Worm (Caenorhabditis elegans) whole organism, L1 larva: ENCODE data around the gene lact-2.

ENCODE experiments used
- aly-2 ChIP-seq: fragments of 150-350 bp; optimal IDR thresholded peaks from 2 replicates; lab custom pipeline; 2014; ENCODE audit warnings: missing biosample characterization, missing genetic modification characterization
- egl-27 ChIP-seq, 2 experiments: fragments of 150-350 bp in 1 of 2; sonication (generic microtip); optimal IDR thresholded peaks; 3 replicates each; lab custom pipeline; 2017 to 2018; ENCODE audit warnings: missing biosample characterization in 2 of 2, missing genetic modification characterization in 2 of 2, missing genetic modification reagents in 2 of 2
- nhr-237 ChIP-seq: fragments of 150-350 bp; optimal IDR thresholded peaks from 2 replicates; lab custom pipeline; 2014; ENCODE audit warnings: missing biosample characterization, missing genetic modification characterization
- nhr-47 ChIP-seq: sonication (generic microtip); optimal IDR thresholded peaks from 2 replicates; lab custom pipeline; 2016; ENCODE audit warnings: mild to moderate bottlenecking, missing genetic modification characterization, moderate library complexity, missing compliant biosample characterization

DNA sequence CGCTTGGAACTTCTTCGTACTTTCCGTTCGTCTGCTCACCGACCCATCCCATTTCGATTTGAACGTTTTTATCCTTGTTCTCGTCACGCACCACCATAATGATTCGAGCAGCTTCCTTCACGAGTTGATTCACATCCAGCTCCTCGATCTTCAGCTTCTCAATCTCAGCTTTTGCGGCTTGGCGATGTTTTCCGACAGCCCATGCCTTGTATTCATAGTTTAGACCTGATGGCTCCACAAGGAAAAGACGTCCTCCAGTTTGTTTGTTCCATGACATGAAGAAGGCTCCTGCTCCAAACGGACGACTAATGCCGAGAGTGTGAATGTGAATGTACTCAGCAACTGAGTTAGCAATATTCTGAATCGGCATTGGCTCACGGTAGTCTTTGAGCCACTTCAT, 4.4 kb downstream of the lact-2 start:
- no peak for TF ChIP-seq aly-2 (tag; lab: Kevin White, UChicago)
- no peak for TF ChIP-seq nhr-237 (tag; lab: Kevin White, UChicago)
- no peak for TF ChIP-seq nhr-47 (tag; lab: Kevin White, UChicago)
- no peak for TF ChIP-seq egl-27 (tag; optimal IDR thresholded peaks at IDR 0.05; lab: Kevin White, UChicago)
